Worm (Caenorhabditis elegans): ENCODE results near the gene cdf-2.

- TF ChIP-seq unc-98 (GFP tag; IDR thresholded peaks at IDR 0.05) (no peak), ztf-11 (tag; optimal IDR thresholded peaks at IDR 0.05) (no peak), aly-2 (tag; optimal IDR thresholded peaks at IDR 0.05) (no peak), lin-15B (tag; optimal IDR thresholded peaks at IDR 0.05) (no peak), zag-1 (tag; optimal IDR thresholded peaks at IDR 0.05) (no peak), nhr-28 (tag; optimal IDR thresholded peaks at IDR 0.05) (no peak)
Measured at ce11 chrX:12511384-12512007, 44.8 kb upstream of the cdf-2 start.

Data from whole organism, L1 larva.